Worm (Caenorhabditis elegans) whole organism, L3 larva: Measurements from ENCODE around the gene bca-1.

Experiments used
- R02D3.7 ChIP-seq: fragments of 150-350 bp; optimal IDR thresholded peaks from 2 replicates; lab custom pipeline; 2014; ENCODE audit warnings: missing biosample characterization, missing genetic modification characterization
- lin-39 ChIP-seq: fragments of 150-350 bp; optimal IDR thresholded peaks from 2 replicates; lab custom pipeline; 2018; ENCODE audit warnings: missing biosample characterization, missing genetic modification reagents, missing genetic modification characterization
- mdl-1 ChIP-seq: fragments of 150-350 bp; optimal IDR thresholded peaks from 2 replicates; lab custom pipeline; 2014; ENCODE audit warnings: missing biosample characterization, missing genetic modification characterization
- nfya-1 ChIP-seq: sonication (generic microtip); optimal IDR thresholded peaks from 2 replicates; lab custom pipeline; 2017; ENCODE audit warnings: missing genetic modification characterization, mild to moderate bottlenecking, missing compliant biosample characterization, antibody characterized with exemption, moderate library complexity; ENCODE audit not compliant: insufficient read depth
- snpc-4 ChIP-seq: fragments of 150-350 bp; optimal IDR thresholded peaks from 2 replicates; lab custom pipeline; 2014; ENCODE audit warnings: missing biosample characterization, missing genetic modification characterization

DNA sequence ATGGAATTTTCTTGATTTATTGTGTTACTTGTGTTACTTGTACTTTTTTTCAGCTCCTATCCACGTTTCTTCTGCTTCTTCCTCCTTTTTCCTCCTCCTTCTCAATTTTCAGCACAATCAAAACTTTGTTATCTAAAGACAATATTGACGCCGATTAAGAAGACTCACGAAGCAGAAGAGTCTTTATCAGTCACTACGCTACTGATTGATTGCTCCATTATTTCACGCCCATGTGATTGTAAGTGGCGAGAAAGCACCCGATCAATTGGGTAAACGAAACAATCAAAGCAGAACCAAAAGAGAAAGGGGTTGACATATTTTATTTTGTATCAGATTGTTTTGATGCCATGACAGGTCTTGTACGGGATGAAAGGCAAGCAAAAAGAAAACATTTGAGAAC is 35.3 kb downstream of the bca-1 start, which contains the start of gene T25B2.2:
- TF ChIP-seq nfya-1 (tag; lab: Kevin White, UChicago) (no peak), R02D3.7 (tag; lab: Kevin White, UChicago) (no peak), snpc-4 (tag; lab: Kevin White, UChicago) (no peak), mdl-1 (tag; lab: Kevin White, UChicago) (no peak), lin-39 (tag; lab: Kevin White, UChicago) (no peak)
